Worm (Caenorhabditis elegans) whole organism, L2 larva: Measurements from ENCODE around the gene cutl-2.

ENCODE experiments used
- F13H6.1 ChIP-seq: sonication (generic microtip); optimal IDR thresholded peaks from 2 replicates; lab custom pipeline; 2016; ENCODE audit warnings: missing genetic modification characterization, missing compliant biosample characterization
- aly-2 ChIP-seq: fragments of 150-350 bp; optimal IDR thresholded peaks from 2 replicates; lab custom pipeline; 2014; ENCODE audit warnings: missing biosample characterization, missing genetic modification characterization
- ceh-82 ChIP-seq: fragments of 150-350 bp; optimal IDR thresholded peaks from 2 replicates; lab custom pipeline; 2014; ENCODE audit warnings: missing biosample characterization, missing genetic modification characterization
- egl-27 ChIP-seq: sonication (generic microtip); optimal IDR thresholded peaks from 3 replicates; lab custom pipeline; 2017; ENCODE audit warnings: missing biosample characterization, missing genetic modification reagents, missing genetic modification characterization
- lsy-2 ChIP-seq, 2 experiments: fragments of 150-350 bp in 1 of 2; sonication (generic microtip) in 1 of 2; optimal IDR thresholded peaks; 2 replicates each; lab custom pipeline; 2014 to 2017; ENCODE audit warnings: missing biosample characterization in 2 of 2, missing genetic modification characterization in 2 of 2
- mab-5 ChIP-seq: fragments of 150-350 bp; optimal IDR thresholded peaks from 2 replicates; lab custom pipeline; 2014; ENCODE audit warnings: missing biosample characterization, missing genetic modification characterization
- mdl-1 ChIP-seq, 2 experiments: fragments of 150-350 bp in 1 of 2; sonication (generic microtip) in 1 of 2; optimal IDR thresholded peaks; 2 replicates each; lab custom pipeline; 2017; ENCODE audit warnings: missing biosample characterization in 2 of 2, missing genetic modification characterization in 2 of 2
- nhr-10 ChIP-seq: sonication (generic microtip); optimal IDR thresholded peaks from 2 replicates; lab custom pipeline; 2017; ENCODE audit warnings: missing biosample characterization, missing genetic modification characterization
- nhr-11 ChIP-seq: fragments of 150-350 bp; optimal IDR thresholded peaks from 2 replicates; lab custom pipeline; 2014; ENCODE audit warnings: missing biosample characterization, missing genetic modification characterization
- nhr-25 ChIP-seq: fragments of 150-350 bp; sonication (generic microtip); optimal IDR thresholded peaks from 3 replicates; lab custom pipeline; 2014; ENCODE audit warnings: missing biosample characterization, missing genetic modification characterization
- peb-1 ChIP-seq: fragments of 150-350 bp; optimal IDR thresholded peaks from 2 replicates; lab custom pipeline; 2014; ENCODE audit warnings: missing biosample characterization, missing genetic modification characterization
- unc-39 ChIP-seq: fragments of 150-350 bp; optimal IDR thresholded peaks from 2 replicates; lab custom pipeline; 2014; ENCODE audit warnings: missing biosample characterization, missing genetic modification characterization
- unc-62 ChIP-seq: fragments of 150-350 bp; optimal IDR thresholded peaks from 2 replicates; lab custom pipeline; 2014; ENCODE audit warnings: missing biosample characterization, missing genetic modification reagents, missing genetic modification characterization
- ztf-11 ChIP-seq: sonication (generic microtip); optimal IDR thresholded peaks from 2 replicates; lab custom pipeline; 2017; ENCODE audit warnings: missing biosample characterization, missing genetic modification characterization

Gene cutl-2

ce11 chrII:9674678-9675077 is 49.8 kb downstream of the cutl-2 start, which contains the start of gene arc-1:
arc-1 (plus strand) TSS chrII:9674978.
- TF ChIP-seq mdl-1 (tag; optimal IDR thresholded peaks at IDR 0.05; lab: Kevin White, UChicago) = no peak
- TF ChIP-seq egl-27 (tag; lab: Kevin White, UChicago) = no peak
- TF ChIP-seq aly-2 (tag; lab: Kevin White, UChicago) = no peak
- no peak for TF ChIP-seq unc-62 (GFP tag; lab: Kevin White, UChicago)
- no peak for TF ChIP-seq ztf-11 (tag; lab: Kevin White, UChicago)
- no peak for TF ChIP-seq nhr-11 (tag; lab: Kevin White, UChicago)
- no peak for TF ChIP-seq ceh-82
- TF ChIP-seq nhr-10 (tag; lab: Kevin White, UChicago) = no peak
- TF ChIP-seq nhr-25 (tag; lab: Kevin White, UChicago) = no peak
- no peak for TF ChIP-seq mab-5
- no peak for TF ChIP-seq lsy-2 (tag; optimal IDR thresholded peaks at IDR 0.05; lab: Kevin White, UChicago)
- no peak for TF ChIP-seq F13H6.1 (tag; lab: Kevin White, UChicago)
- TF ChIP-seq unc-39 = no peak
- no peak for TF ChIP-seq peb-1 (tag; lab: Kevin White, UChicago)
